Fruit fly (Drosophila melanogaster) whole organism, wandering third instar larva: ENCODE measurements around the gene Prx1.

Experiments
- CG32264 ChIP-seq: fragments of 200-800 bp; sonication (Bioruptor generic); optimal IDR thresholded peaks from 2 replicates; lab custom pipeline; 2016; ENCODE audit warnings: missing biosample characterization, missing genetic modification characterization
- CG9705 ChIP-seq: fragments of 200-800 bp; sonication (Bioruptor generic); optimal IDR thresholded peaks from 2 replicates; lab custom pipeline; 2018; ENCODE audit warnings: missing biosample characterization, mild to moderate bottlenecking, missing genetic modification characterization
- Dfd ChIP-seq: fragments of >200 bp; optimal IDR thresholded peaks from 2 replicates; lab custom pipeline; 2017; ENCODE audit warnings: missing biosample characterization, missing genetic modification characterization
- Hr83 ChIP-seq: fragments of 200-300 bp; sonication (Bioruptor generic); optimal IDR thresholded peaks from 2 replicates; lab custom pipeline; 2016; ENCODE audit warnings: missing biosample characterization, mild to moderate bottlenecking, missing genetic modification characterization, moderate library complexity; ENCODE audit not compliant: poor library complexity, severe bottlenecking
- Myc ChIP-seq: fragments of >200 bp; optimal IDR thresholded peaks from 2 replicates; lab custom pipeline; 2017
- OdsH ChIP-seq: fragments of 200-800 bp; sonication (Bioruptor generic); optimal IDR thresholded peaks from 2 replicates; lab custom pipeline; 2016; ENCODE audit warnings: missing biosample characterization, mild to moderate bottlenecking, missing genetic modification characterization
- Rel ChIP-seq, 2 experiments: fragments of 200-800 bp; sonication (Bioruptor generic) in 1 of 2; optimal IDR thresholded peaks; 2 replicates in 1 of 2; 3 replicates in 1 of 2; lab custom pipeline; 2016 to 2019; ENCODE audit warnings: mild to moderate bottlenecking in 2 of 2, missing biosample characterization in 2 of 2, missing genetic modification characterization in 2 of 2, moderate library complexity in 1 of 2
- dl ChIP-seq, 2 experiments: fragments of 175-275, 200-275 bp in 1 of 2; fragments of 200-275 bp in 1 of 2; sonication (Bioruptor generic); optimal IDR thresholded peaks; lab custom pipeline; 2018; ENCODE audit warnings: mild to moderate bottlenecking in 2 of 2, missing biosample characterization in 2 of 2, missing genetic modification characterization in 2 of 2, moderate library complexity in 2 of 2; ENCODE audit not compliant: partially characterized antibody in 2 of 2, insufficient read depth in 1 of 2
- h ChIP-seq: fragments of 200-800 bp; sonication (Bioruptor generic); optimal IDR thresholded peaks from 3 replicates; lab custom pipeline; 2016; ENCODE audit warnings: missing biosample characterization, mild to moderate bottlenecking, missing genetic modification characterization
- lola ChIP-seq: fragments of >200 bp; optimal IDR thresholded peaks from 2 replicates; lab custom pipeline; 2017; ENCODE audit warnings: missing biosample characterization, missing genetic modification characterization
- pan ChIP-seq: fragments of >200 bp; optimal IDR thresholded peaks from 2 replicates; lab custom pipeline; 2017

DNA sequence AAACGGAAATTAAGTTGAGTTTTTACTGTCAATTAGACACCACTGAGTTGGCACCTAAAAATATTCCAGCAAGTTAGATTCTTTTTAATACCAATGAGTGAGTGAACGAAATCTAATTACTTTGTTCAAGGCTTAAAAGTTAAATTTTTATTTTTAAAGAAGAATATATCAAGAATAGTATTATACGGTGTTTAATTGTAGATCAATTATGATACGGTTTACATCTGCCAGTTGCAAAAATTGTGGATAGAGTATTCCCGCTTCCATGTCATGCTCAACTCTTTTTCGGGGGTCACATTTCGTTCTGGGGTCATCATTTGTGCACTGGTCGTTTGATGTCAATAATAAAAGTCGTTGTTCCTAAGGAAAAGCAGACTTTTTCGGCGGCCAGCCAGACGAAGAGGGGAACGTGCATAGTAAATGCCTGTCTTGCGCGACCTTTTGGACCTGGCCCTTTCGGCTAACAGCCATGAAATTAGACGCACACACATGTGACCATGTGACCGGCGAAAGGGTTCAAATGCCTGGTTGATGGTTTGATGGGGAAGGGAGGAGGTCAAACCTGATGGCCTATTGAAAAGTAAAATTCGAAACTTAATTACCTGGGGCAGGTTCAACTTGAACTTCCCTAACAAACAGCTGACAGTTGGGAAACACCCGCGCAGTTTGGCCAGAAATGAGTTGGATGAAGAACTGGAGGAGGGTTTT, 7.2 kb upstream of the Prx1 start:
- no peak for TF ChIP-seq Dfd (GFP tag; lab: Kevin White, UChicago)
- TF ChIP-seq CG32264 (GFP tag; lab: Kevin White, UChicago), result no peak
- no peak for TF ChIP-seq OdsH (GFP tag; lab: Kevin White, UChicago)
- TF ChIP-seq h (GFP tag; lab: Kevin White, UChicago), result no peak
- TF ChIP-seq lola (GFP tag; lab: Kevin White, UChicago), result no peak
- no peak for TF ChIP-seq Myc
- no peak for TF ChIP-seq Rel (GFP tag; optimal IDR thresholded peaks at IDR 0.05; lab: Kevin White, UChicago)
- no peak for TF ChIP-seq Rel (tag; optimal IDR thresholded peaks at IDR 0.05; lab: Kevin White, UChicago)
- TF ChIP-seq pan (lab: Kevin White, UChicago), result no peak
- TF ChIP-seq CG9705 (GFP tag; lab: Kevin White, UChicago), result no peak
- TF ChIP-seq dl (GFP tag; optimal IDR thresholded peaks at IDR 0.05; lab: Kevin White, UChicago; ENCODE audit: insufficient read depth in 1 of 2, partially characterized antibody in 2 of 2), result no peak
- no peak for TF ChIP-seq Hr83 (GFP tag; lab: Kevin White, UChicago)
